7 worm cellular contexts compared by ENCODE assay signal in the genomic region with DNA sequence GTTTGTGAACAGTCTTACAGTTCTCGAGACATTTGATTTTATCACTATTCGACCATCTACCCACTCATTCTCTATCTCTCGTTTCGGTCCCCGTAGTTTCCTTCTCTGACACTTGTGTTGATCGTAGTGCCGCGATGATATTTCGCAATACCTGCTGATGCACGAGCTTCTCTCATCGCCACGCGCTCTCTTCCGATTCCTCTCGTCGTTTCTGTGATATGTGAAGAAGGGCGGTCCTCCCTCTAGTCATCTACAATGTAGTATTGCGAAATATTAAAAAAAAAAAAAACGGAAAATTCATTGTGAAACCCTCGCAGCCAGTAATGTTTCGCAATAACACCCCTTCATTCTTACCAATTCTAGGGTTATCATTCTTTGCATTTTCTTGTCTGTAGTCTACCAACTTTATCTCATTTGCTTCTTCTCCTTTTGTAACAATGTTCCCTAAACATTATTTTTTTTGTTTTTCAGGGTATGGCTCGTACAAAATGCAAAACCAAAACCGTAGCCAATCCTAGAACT.
TF ChIP-seq lines count a peak whose summit lies in the region.

A gene (plus strand): TSS at position 472 of the 522 bp plus-strand sequence.

TF ChIP-seq in whole organism, L1 larva, 84 proteins besides CTCF, POLR2A, EP300 and RAD21 (continues in another document):
- TF ChIP-seq zag-1 (tag; optimal IDR thresholded peaks at IDR 0.05; lab: Kevin White, UChicago) (no peak), hlh-4 (tag; optimal IDR thresholded peaks at IDR 0.05; lab: Kevin White, UChicago) (no peak), mep-1 (tag; optimal IDR thresholded peaks at IDR 0.05; lab: Kevin White, UChicago) (peak; percentile 94), mdl-1 (tag; optimal IDR thresholded peaks at IDR 0.05; lab: Kevin White, UChicago) (peak; percentile 33 to 99), nhr-19 (GFP tag; conservative IDR thresholded peaks at IDR 0.05; lab: Robert Waterston, UW) (peak; percentile 85), ceh-90 (tag; optimal IDR thresholded peaks at IDR 0.05; lab: Kevin White, UChicago) (no peak), fkh-8 (tag; optimal IDR thresholded peaks at IDR 0.05; lab: Kevin White, UChicago) (peak; percentile 89), nhr-85 (tag; lab: Kevin White, UChicago) (peak; percentile 93), lin-15B (tag; optimal IDR thresholded peaks at IDR 0.05; lab: Kevin White, UChicago) (peak; percentile 56), C04F5.9 (tag; optimal IDR thresholded peaks at IDR 0.05; lab: Kevin White, UChicago) (no peak), ceh-82 (tag; optimal IDR thresholded peaks at IDR 0.05; lab: Kevin White, UChicago) (peak; percentile 92 to 96 (median 94)), ztf-11 (tag; optimal IDR thresholded peaks at IDR 0.05; lab: Kevin White, UChicago) (no peak)

TF ChIP-seq in whole organism, L2 larva, 48 proteins besides CTCF, POLR2A, EP300 and RAD21 (continues in another document):
- TF ChIP-seq nhr-11 (tag; optimal IDR thresholded peaks at IDR 0.05; lab: Kevin White, UChicago) (peak; percentile 68), dmd-4 (tag; optimal IDR thresholded peaks at IDR 0.05; lab: Kevin White, UChicago) (no peak), peb-1 (tag; optimal IDR thresholded peaks at IDR 0.05; lab: Kevin White, UChicago) (no peak), nhr-77 (tag; optimal IDR thresholded peaks at IDR 0.05; lab: Kevin White, UChicago) (no peak), nhr-25 (tag; optimal IDR thresholded peaks at IDR 0.05; lab: Kevin White, UChicago) (peak; percentile 96), nhr-23 (tag; optimal IDR thresholded peaks at IDR 0.05; lab: Kevin White, UChicago) (no peak), nhr-21 (tag; optimal IDR thresholded peaks at IDR 0.05; lab: Kevin White, UChicago) (peak; percentile 92), skn-1 (tag; optimal IDR thresholded peaks at IDR 0.05; lab: Kevin White, UChicago) (peak; percentile 87), mbf-1 (tag; optimal IDR thresholded peaks at IDR 0.05; lab: Kevin White, UChicago) (no peak), Y55F3AM.14 (GFP tag; optimal IDR thresholded peaks at IDR 0.05; lab: Kevin White, UChicago) (peak; percentile 74), mab-5 (tag; optimal IDR thresholded peaks at IDR 0.05; lab: Kevin White, UChicago) (peak; percentile 45), sma-9 (GFP tag; optimal IDR thresholded peaks at IDR 0.05; lab: Kevin White, UChicago) (peak; percentile 97), sma-9 (tag; optimal IDR thresholded peaks at IDR 0.05; lab: Kevin White, UChicago) (no peak)

TF ChIP-seq in whole organism, L3 larva, 47 proteins besides CTCF, POLR2A, EP300 and RAD21 (continues in another document):
- TF ChIP-seq ama-1 (optimal IDR thresholded peaks at IDR 0.05; lab: Kevin White, UChicago) (peak; percentile 79), snpc-4 (tag; optimal IDR thresholded peaks at IDR 0.05; lab: Kevin White, UChicago) (peak; percentile 73), nhr-12 (tag; optimal IDR thresholded peaks at IDR 0.05; lab: Kevin White, UChicago) (no peak), hmg-11 (tag; optimal IDR thresholded peaks at IDR 0.05; lab: Kevin White, UChicago) (peak; percentile 75), fkh-10 (GFP tag; optimal IDR thresholded peaks at IDR 0.05; lab: Kevin White, UChicago) (no peak), aly-2 (tag; optimal IDR thresholded peaks at IDR 0.05; lab: Kevin White, UChicago) (peak; percentile 12), mdl-1 (tag; optimal IDR thresholded peaks at IDR 0.05; lab: Kevin White, UChicago) (peak; percentile 94), nhr-77 (tag; optimal IDR thresholded peaks at IDR 0.05; lab: Kevin White, UChicago) (peak; percentile 75), unc-39 (tag; optimal IDR thresholded peaks at IDR 0.05; lab: Kevin White, UChicago) (no peak), pha-4 (tag; optimal IDR thresholded peaks at IDR 0.05; lab: Kevin White, UChicago) (peak; percentile 92), lin-15B (tag; optimal IDR thresholded peaks at IDR 0.05; lab: Kevin White, UChicago) (peak; percentile 68), nhr-11 (tag; optimal IDR thresholded peaks at IDR 0.05; lab: Kevin White, UChicago) (peak; percentile 93), pqm-1 (tag; optimal IDR thresholded peaks at IDR 0.05; lab: Kevin White, UChicago) (peak; percentile 96)

TF ChIP-seq in whole organism, L4 larva, 104 proteins besides CTCF, POLR2A, EP300 and RAD21 (continues in another document):
- no peak for TF ChIP-seq Y5F2A.4 (GFP tag; optimal IDR thresholded peaks at IDR 0.05; lab: Kevin White, UChicago)
- TF ChIP-seq ceh-20 (GFP tag; IDR thresholded peaks at IDR 0.05; lab: Robert Waterston, UW): peak; percentile 81
- TF ChIP-seq fkh-10 (GFP tag; optimal IDR thresholded peaks at IDR 0.05; lab: Kevin White, UChicago): peak; percentile 48
- TF ChIP-seq ces-1 (GFP tag; optimal IDR thresholded peaks at IDR 0.05; lab: Kevin White, UChicago): no peak
- TF ChIP-seq F49E8.2 (tag; optimal IDR thresholded peaks at IDR 0.05; lab: Kevin White, UChicago; ENCODE audit: borderline replicate concordance): no peak
- peak; percentile 80 for TF ChIP-seq nhr-76 (tag; optimal IDR thresholded peaks at IDR 0.05; lab: Kevin White, UChicago)
- no peak for TF ChIP-seq unc-130 (GFP tag; optimal IDR thresholded peaks at IDR 0.05; lab: Kevin White, UChicago)
- TF ChIP-seq daf-19 (GFP tag; conservative IDR thresholded peaks at IDR 0.05; lab: Robert Waterston, UW): no peak
- no peak for TF ChIP-seq attf-4 (tag; optimal IDR thresholded peaks at IDR 0.05; lab: Kevin White, UChicago)
- TF ChIP-seq ztf-11 (tag; optimal IDR thresholded peaks at IDR 0.05; lab: Kevin White, UChicago): no peak
- no peak for TF ChIP-seq zfp-2 (tag; optimal IDR thresholded peaks at IDR 0.05; lab: Kevin White, UChicago)
- TF ChIP-seq dmd-9 (GFP tag; IDR thresholded peaks at IDR 0.05; lab: Robert Waterston, UW): no peak
- no peak; the same call in 1 of the 2 replicates for TF ChIP-seq lin-29 (GFP tag; IDR thresholded peaks at IDR 0.05; lab: Robert Waterston, UW)

TF ChIP-seq in whole organism, late embryonic, 69 proteins besides CTCF, POLR2A, EP300 and RAD21 (continues in another document):
- TF ChIP-seq ztf-16 (tag; optimal IDR thresholded peaks at IDR 0.05; lab: Kevin White, UChicago) (no peak), pha-2 (tag; optimal IDR thresholded peaks at IDR 0.05; lab: Kevin White, UChicago) (no peak), unc-86 (tag; optimal IDR thresholded peaks at IDR 0.05; lab: Kevin White, UChicago) (no peak), hlh-15 (tag; optimal IDR thresholded peaks at IDR 0.05; lab: Kevin White, UChicago) (no peak), pag-3 (tag; optimal IDR thresholded peaks at IDR 0.05; lab: Kevin White, UChicago; ENCODE audit: borderline replicate concordance) (no peak), ceh-24 (tag; optimal IDR thresholded peaks at IDR 0.05; lab: Kevin White, UChicago) (no peak), ceh-48 (tag; optimal IDR thresholded peaks at IDR 0.05; lab: Kevin White, UChicago) (no peak), odd-2 (tag; optimal IDR thresholded peaks at IDR 0.05; lab: Kevin White, UChicago) (no peak), pqm-1 (tag; optimal IDR thresholded peaks at IDR 0.05; lab: Kevin White, UChicago) (no peak), npax-4 (tag; optimal IDR thresholded peaks at IDR 0.05; lab: Kevin White, UChicago) (no peak), ceh-19 (GFP tag; optimal IDR thresholded peaks at IDR 0.05; lab: Kevin White, UChicago) (no peak), fkh-6 (tag; optimal IDR thresholded peaks at IDR 0.05; lab: Kevin White, UChicago) (no peak), che-1 (tag; optimal IDR thresholded peaks at IDR 0.05; lab: Kevin White, UChicago) (no peak), dmd-4 (tag; optimal IDR thresholded peaks at IDR 0.05; lab: Kevin White, UChicago; ENCODE audit: borderline replicate concordance) (no peak)

TF ChIP-seq in whole organism, mixed stage, embryonic, 35 proteins besides CTCF, POLR2A, EP300 and RAD21 (continues in another document):
- TF ChIP-seq nhr-237 (tag; optimal IDR thresholded peaks at IDR 0.05; lab: Kevin White, UChicago) (peak; percentile 96), nhr-28 (tag; optimal IDR thresholded peaks at IDR 0.05; lab: Kevin White, UChicago) (peak; percentile 64), mep-1 (tag; optimal IDR thresholded peaks at IDR 0.05; lab: Kevin White, UChicago) (no peak), pha-4 (tag; optimal IDR thresholded peaks at IDR 0.05; lab: Kevin White, UChicago) (peak; percentile 64), elt-1 (tag; optimal IDR thresholded peaks at IDR 0.05; lab: Kevin White, UChicago; ENCODE audit: borderline replicate concordance, insufficient read depth) (peak; percentile 23), blmp-1 (tag; optimal IDR thresholded peaks at IDR 0.05; lab: Kevin White, UChicago) (no peak), ham-2 (GFP tag; optimal IDR thresholded peaks at IDR 0.05; lab: Kevin White, UChicago) (no peak), ces-1 (GFP tag; optimal IDR thresholded peaks at IDR 0.05; lab: Kevin White, UChicago) (peak; percentile 5), lsy-2 (tag; optimal IDR thresholded peaks at IDR 0.05; lab: Kevin White, UChicago) (peak; percentile 25), snpc-4 (tag; optimal IDR thresholded peaks at IDR 0.05; lab: Kevin White, UChicago) (no peak), elt-3 (tag; optimal IDR thresholded peaks at IDR 0.05; lab: Kevin White, UChicago) (peak; percentile 87), unc-62 (GFP tag; optimal IDR thresholded peaks at IDR 0.05; lab: Kevin White, UChicago) (peak; percentile 88), ceh-39 (tag; optimal IDR thresholded peaks at IDR 0.05; lab: Kevin White, UChicago) (no peak), hlh-1 (tag; optimal IDR thresholded peaks at IDR 0.05; lab: Kevin White, UChicago) (peak; percentile 41)

TF ChIP-seq in whole organism, young adult, 124 proteins besides CTCF, POLR2A, EP300 and RAD21 (continues in another document):
- TF ChIP-seq K11D2.4 (GFP tag; IDR thresholded peaks at IDR 0.05; lab: Robert Waterston, UW) (peak; percentile 95), lin-54 (GFP tag; optimal IDR thresholded peaks at IDR 0.05; lab: Kevin White, UChicago) (peak; percentile 53), C06A6.2 (GFP tag; conservative IDR thresholded peaks at IDR 0.05; lab: Robert Waterston, UW) (peak; percentile 87), akir-1 (GFP tag; optimal IDR thresholded peaks at IDR 0.05; lab: Kevin White, UChicago) (no peak), chd-7 (tag; optimal IDR thresholded peaks at IDR 0.05; lab: Kevin White, UChicago) (peak; percentile 83), Y56A3A.18 (GFP tag; IDR thresholded peaks at IDR 0.05; lab: Robert Waterston, UW) (peak; percentile 69; the same call in 1 of the 2 replicates), lin-35 (GFP tag; optimal IDR thresholded peaks at IDR 0.05; lab: Kevin White, UChicago) (peak in 1 of 3 experiments; percentile 85), ztf-25 (GFP tag; IDR thresholded peaks at IDR 0.05; lab: Robert Waterston, UW) (no peak), hlh-26 (GFP tag; conservative IDR thresholded peaks at IDR 0.05; lab: Robert Waterston, UW) (no peak), nhr-80 (tag; optimal IDR thresholded peaks at IDR 0.05; lab: Kevin White, UChicago) (peak; percentile 99), xnd-1 (tag; optimal IDR thresholded peaks at IDR 0.05; lab: Kevin White, UChicago) (no peak), rpc-1 (optimal IDR thresholded peaks at IDR 0.05; lab: Kevin White, UChicago) (no peak), rpc-1 (tag; optimal IDR thresholded peaks at IDR 0.05; lab: Kevin White, UChicago) (no peak), ztf-3 (GFP tag; optimal IDR thresholded peaks at IDR 0.05; lab: Kevin White, UChicago) (peak; percentile 58), nhr-120 (GFP tag; IDR thresholded peaks at IDR 0.05; lab: Robert Waterston, UW) (no peak), ztf-18 (tag; optimal IDR thresholded peaks at IDR 0.05; lab: Kevin White, UChicago) (peak; percentile 71)
